Fruit fly (Drosophila melanogaster): ENCODE data around the gene Cchl.

DNA sequence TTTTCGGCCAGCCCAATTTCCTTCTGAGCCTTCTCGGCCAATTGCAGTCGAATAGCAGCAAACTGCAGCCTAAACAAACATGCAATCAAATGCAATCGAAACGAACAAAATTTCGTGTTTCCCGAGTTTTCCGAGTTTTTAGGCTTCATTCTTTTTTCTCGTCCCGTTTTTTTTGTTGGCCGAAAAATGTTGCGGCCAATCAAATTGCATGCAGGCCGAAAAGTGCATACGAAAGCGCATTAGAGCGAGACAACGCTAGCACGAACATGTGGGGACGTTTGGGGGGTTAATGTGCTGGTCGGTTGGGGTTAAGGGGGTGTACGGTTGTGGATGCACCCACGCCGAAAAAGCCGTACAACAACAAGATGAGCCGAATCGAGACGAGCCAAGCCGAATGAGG lies 37.5 kb downstream of the Cchl start:
- TF ChIP-seq psq (optimal IDR thresholded peaks at IDR 0.05) (no peak), CG8478 (optimal IDR thresholded peaks at IDR 0.05) (no peak), usp (GFP tag; optimal IDR thresholded peaks at IDR 0.05) (no peak), pan (optimal IDR thresholded peaks at IDR 0.05) (no peak)

All from whole organism.